Worm (Caenorhabditis elegans) whole organism, young adult: ENCODE results near the gene C16C8.9.

Experiments
- D2030.7 ChIP-seq: fragments of 200-800 bp; sonication (Bioruptor generic); IDR thresholded peaks from 2 replicates; pipeline ENCODE4 v1.3.6; 2022; ENCODE audit warnings: missing genetic modification reagents, missing genetic modification characterization, missing compliant biosample characterization
- F55B11.4 ChIP-seq: sonication (generic microtip); optimal IDR thresholded peaks from 2 replicates; lab custom pipeline; 2016; ENCODE audit warnings: missing compliant biosample characterization, missing genetic modification characterization, borderline replicate concordance; ENCODE audit not compliant: insufficient read depth
- attf-6 ChIP-seq: fragments of 200-800 bp; sonication (Bioruptor generic); IDR thresholded peaks from 2 replicates; pipeline ENCODE4 v1.3.6; 2022; ENCODE audit warnings: missing genetic modification reagents, missing genetic modification characterization, missing compliant biosample characterization
- ekl-4 ChIP-seq: fragments of 200-800 bp; sonication (Bioruptor generic); IDR thresholded peaks from 2 replicates; pipeline ENCODE4 v1.3.6; 2022; ENCODE audit warnings: missing genetic modification reagents, missing genetic modification characterization, missing compliant biosample characterization
- him-1 ChIP-seq: sonication (generic microtip); optimal IDR thresholded peaks from 2 replicates; lab custom pipeline; 2016; ENCODE audit warnings: missing genotype, missing genetic modification reagents, missing genetic modification characterization, missing compliant biosample characterization
- lin-35 ChIP-seq, 3 experiments: fragments of 150-350 bp in 2 of 3; sonication (generic microtip) in 1 of 3; optimal IDR thresholded peaks; 2 replicates each; lab custom pipeline; 2014 to 2018; ENCODE audit warnings: missing biosample characterization in 3 of 3, missing genetic modification characterization in 3 of 3, missing genetic modification reagents in 3 of 3
- lsy-27 ChIP-seq: sonication (generic microtip); optimal IDR thresholded peaks from 2 replicates; lab custom pipeline; 2017; ENCODE audit warnings: missing genetic modification characterization, mild to moderate bottlenecking, missing compliant biosample characterization, antibody characterized with exemption, missing genotype, borderline replicate concordance; ENCODE audit not compliant: insufficient read depth

ce11 chrII:3452421-3452820 lies 10.6 kb downstream of the C16C8.9 start, which contains the start of gene C16C8.12:
- no peak for TF ChIP-seq lin-35 (GFP tag; optimal IDR thresholded peaks at IDR 0.05; lab: Kevin White, UChicago)
- no peak for TF ChIP-seq him-1 (tag; lab: Kevin White, UChicago)
- TF ChIP-seq F55B11.4 (tag; lab: Kevin White, UChicago) = no peak
- TF ChIP-seq D2030.7 (GFP tag; lab: Robert Waterston, UW) = peak; percentile 18; the same call in 1 of the 2 replicates
- TF ChIP-seq lsy-27 (tag; lab: Kevin White, UChicago) = no peak
- TF ChIP-seq ekl-4 (GFP tag; lab: Robert Waterston, UW) = no peak
- no peak for TF ChIP-seq attf-6 (GFP tag; lab: Robert Waterston, UW)
